Worm (Caenorhabditis elegans): ENCODE data around the gene Y43F8B.25.

The Y43F8B.25 gene

ce11 chrV:19448805-19449204 lies 13.9 kb upstream of the Y43F8B.25 start, which contains the start of gene M04C3.2:
TSS of gene M04C3.2 (minus strand) at chrV:19448905.
- TF ChIP-seq nhr-111 (GFP tag; optimal IDR thresholded peaks at IDR 0.05) = no peak
- no peak for TF ChIP-seq mxl-3 (GFP tag; optimal IDR thresholded peaks at IDR 0.05)
- no peak for TF ChIP-seq nhr-48 (tag; optimal IDR thresholded peaks at IDR 0.05)
- no peak for TF ChIP-seq F37D6.2 (tag; optimal IDR thresholded peaks at IDR 0.05)
- no peak for TF ChIP-seq T20F7.1 (GFP tag; optimal IDR thresholded peaks at IDR 0.05)
- no peak for TF ChIP-seq saeg-2 (GFP tag; IDR thresholded peaks at IDR 0.05)
- no peak for TF ChIP-seq daf-12 (tag; optimal IDR thresholded peaks at IDR 0.05)
- no peak for TF ChIP-seq D1046.2 (GFP tag; IDR thresholded peaks at IDR 0.05)
- TF ChIP-seq ceh-20 (GFP tag; IDR thresholded peaks at IDR 0.05) = no peak
- TF ChIP-seq spr-3 (GFP tag; optimal IDR thresholded peaks at IDR 0.05) = no peak
- TF ChIP-seq madf-9 (GFP tag; conservative IDR thresholded peaks at IDR 0.05) = no peak
- TF ChIP-seq hlh-11 (tag; optimal IDR thresholded peaks at IDR 0.05) = no peak
- TF ChIP-seq nhr-42 (GFP tag; IDR thresholded peaks at IDR 0.05) = no peak

ce11 chrV:19449544-19449943 lies 13.2 kb upstream of the Y43F8B.25 start, which contains the start of gene M04C3.5:
TSS of gene M04C3.5 (plus strand) at chrV:19449733.
- TF ChIP-seq zip-11 (GFP tag; IDR thresholded peaks at IDR 0.05) = no peak
- no peak for TF ChIP-seq jun-1 (tag; optimal IDR thresholded peaks at IDR 0.05)
- no peak for TF ChIP-seq tra-1 (GFP tag; IDR thresholded peaks at IDR 0.05)
- no peak for TF ChIP-seq ceh-82 (tag; optimal IDR thresholded peaks at IDR 0.05)
- no peak for TF ChIP-seq rbr-2 (tag; optimal IDR thresholded peaks at IDR 0.05)
- TF ChIP-seq unc-39 (tag; optimal IDR thresholded peaks at IDR 0.05) = no peak
- TF ChIP-seq snpc-1.2 (GFP tag; IDR thresholded peaks at IDR 0.05) = no peak
- no peak for TF ChIP-seq cey-2 (tag; optimal IDR thresholded peaks at IDR 0.05; ENCODE audit: borderline replicate concordance, insufficient read depth)
- TF ChIP-seq ZK337.2 (GFP tag; IDR thresholded peaks at IDR 0.05) = no peak
- TF ChIP-seq daf-8 (GFP tag; IDR thresholded peaks at IDR 0.05) = no peak
- TF ChIP-seq tag-97 (GFP tag; IDR thresholded peaks at IDR 0.05) = no peak
- TF ChIP-seq skn-1 (tag; optimal IDR thresholded peaks at IDR 0.05) = no peak
- TF ChIP-seq nhr-42 (GFP tag; IDR thresholded peaks at IDR 0.05) = no peak
- no peak for TF ChIP-seq lim-7 (GFP tag; IDR thresholded peaks at IDR 0.05)
- TF ChIP-seq nhr-76 (tag; optimal IDR thresholded peaks at IDR 0.05) = no peak
- TF ChIP-seq egl-43 (GFP tag; IDR thresholded peaks at IDR 0.05) = no peak
- no peak for TF ChIP-seq F10B5.3 (tag; optimal IDR thresholded peaks at IDR 0.05)
- peak; percentile 48 for TF ChIP-seq aha-1 (tag)
- TF ChIP-seq dmd-8 (GFP tag; IDR thresholded peaks at IDR 0.05) = no peak
- no peak for TF ChIP-seq mes-2 (tag; optimal IDR thresholded peaks at IDR 0.05; ENCODE audit: poor library complexity, severe bottlenecking)
- TF ChIP-seq unc-62 (GFP tag; optimal IDR thresholded peaks at IDR 0.05 in 1 of 2) = peak in 1 of 2 experiments; percentile 67
- no peak for TF ChIP-seq unc-62 (tag; optimal IDR thresholded peaks at IDR 0.05)
- TF ChIP-seq ztf-7 (tag; optimal IDR thresholded peaks at IDR 0.05) = no peak
- no peak for TF ChIP-seq F49E8.2 (tag; optimal IDR thresholded peaks at IDR 0.05; ENCODE audit: borderline replicate concordance)
- TF ChIP-seq egl-27 (tag; optimal IDR thresholded peaks at IDR 0.05) = no peak
- no peak for TF ChIP-seq unc-130 (GFP tag; optimal IDR thresholded peaks at IDR 0.05)
- TF ChIP-seq sdz-12 (GFP tag; optimal IDR thresholded peaks at IDR 0.05) = no peak
- no peak for TF ChIP-seq attf-4 (tag; optimal IDR thresholded peaks at IDR 0.05)
- no peak for TF ChIP-seq lin-39 (tag; optimal IDR thresholded peaks at IDR 0.05)
- TF ChIP-seq mdl-1 (tag; optimal IDR thresholded peaks at IDR 0.05) = no peak
- no peak for TF ChIP-seq vab-7 (GFP tag; IDR thresholded peaks at IDR 0.05)
- no peak for TF ChIP-seq lin-29 (GFP tag; IDR thresholded peaks at IDR 0.05)
- no peak for TF ChIP-seq T26A8.4 (GFP tag; IDR thresholded peaks at IDR 0.05)
- no peak for TF ChIP-seq mxl-2 (GFP tag; conservative IDR thresholded peaks at IDR 0.05)
- TF ChIP-seq nhr-11 (tag; optimal IDR thresholded peaks at IDR 0.05) = no peak
- TF ChIP-seq pqm-1 (tag; optimal IDR thresholded peaks at IDR 0.05) = peak; percentile 55
- TF ChIP-seq nhr-111 (GFP tag; optimal IDR thresholded peaks at IDR 0.05) = no peak
- no peak for TF ChIP-seq daf-12 (tag; optimal IDR thresholded peaks at IDR 0.05)
- no peak for TF ChIP-seq R02D3.7 (tag; optimal IDR thresholded peaks at IDR 0.05)
- no peak for TF ChIP-seq lin-38 (GFP tag; IDR thresholded peaks at IDR 0.05)
- TF ChIP-seq hlh-11 (tag; optimal IDR thresholded peaks at IDR 0.05) = peak; percentile 26
- TF ChIP-seq php-3 (GFP tag; IDR thresholded peaks at IDR 0.05) = no peak
- peak; percentile 61 for TF ChIP-seq dmd-6 (GFP tag; IDR thresholded peaks at IDR 0.05)

All from whole organism, L4 larva.